Worm (Caenorhabditis elegans): ENCODE measurements around the gene clec-70.

The clec-70 gene

DNA sequence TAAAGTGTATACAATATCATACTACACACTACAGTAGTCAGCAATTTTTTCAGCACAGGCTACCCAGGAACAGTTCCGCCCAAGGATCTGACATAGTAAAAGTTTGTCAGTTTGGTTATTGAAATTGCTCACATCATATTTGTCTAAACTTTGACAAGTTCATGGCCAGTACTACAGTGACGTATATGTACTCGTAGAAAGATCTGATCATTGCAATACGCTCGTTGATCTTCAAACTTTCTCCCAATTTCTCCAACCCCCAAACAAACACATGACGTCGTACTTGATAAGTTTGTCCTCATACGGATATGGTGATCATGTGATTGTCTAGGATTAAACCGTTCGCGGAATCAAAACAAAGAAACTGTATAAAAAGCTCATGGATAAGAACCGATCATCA lies 37.7 kb upstream of the clec-70 start, which contains the start of gene dct-8:
Gene dct-8, plus strand, starts transcription at position 301 of the 400 bp plus-strand sequence.
- no peak for TF ChIP-seq nhr-2 (tag; optimal IDR thresholded peaks at IDR 0.05)
- TF ChIP-seq unc-62 (GFP tag; optimal IDR thresholded peaks at IDR 0.05) = no peak
- no peak for TF ChIP-seq blmp-1 (tag; optimal IDR thresholded peaks at IDR 0.05)
- no peak for TF ChIP-seq ceh-43 (GFP tag; optimal IDR thresholded peaks at IDR 0.05)
- TF ChIP-seq sem-2 (GFP tag; optimal IDR thresholded peaks at IDR 0.05) = no peak
- TF ChIP-seq ham-2 (GFP tag; optimal IDR thresholded peaks at IDR 0.05) = no peak
- no peak for TF ChIP-seq lin-13 (tag; optimal IDR thresholded peaks at IDR 0.05)
- no peak for TF ChIP-seq elt-1 (tag; optimal IDR thresholded peaks at IDR 0.05; ENCODE audit: borderline replicate concordance, insufficient read depth)
- no peak for TF ChIP-seq nhr-28 (tag; optimal IDR thresholded peaks at IDR 0.05)
- TF ChIP-seq nhr-12 (tag; optimal IDR thresholded peaks at IDR 0.05) = no peak
- TF ChIP-seq nhr-76 (tag; optimal IDR thresholded peaks at IDR 0.05) = no peak
- TF ChIP-seq flh-1 (GFP tag; optimal IDR thresholded peaks at IDR 0.05) = no peak
- no peak for TF ChIP-seq unc-39 (tag; optimal IDR thresholded peaks at IDR 0.05)
- no peak for TF ChIP-seq cnd-1 (tag; optimal IDR thresholded peaks at IDR 0.05)
- no peak for TF ChIP-seq ztf-11 (tag; optimal IDR thresholded peaks at IDR 0.05)

DNA sequence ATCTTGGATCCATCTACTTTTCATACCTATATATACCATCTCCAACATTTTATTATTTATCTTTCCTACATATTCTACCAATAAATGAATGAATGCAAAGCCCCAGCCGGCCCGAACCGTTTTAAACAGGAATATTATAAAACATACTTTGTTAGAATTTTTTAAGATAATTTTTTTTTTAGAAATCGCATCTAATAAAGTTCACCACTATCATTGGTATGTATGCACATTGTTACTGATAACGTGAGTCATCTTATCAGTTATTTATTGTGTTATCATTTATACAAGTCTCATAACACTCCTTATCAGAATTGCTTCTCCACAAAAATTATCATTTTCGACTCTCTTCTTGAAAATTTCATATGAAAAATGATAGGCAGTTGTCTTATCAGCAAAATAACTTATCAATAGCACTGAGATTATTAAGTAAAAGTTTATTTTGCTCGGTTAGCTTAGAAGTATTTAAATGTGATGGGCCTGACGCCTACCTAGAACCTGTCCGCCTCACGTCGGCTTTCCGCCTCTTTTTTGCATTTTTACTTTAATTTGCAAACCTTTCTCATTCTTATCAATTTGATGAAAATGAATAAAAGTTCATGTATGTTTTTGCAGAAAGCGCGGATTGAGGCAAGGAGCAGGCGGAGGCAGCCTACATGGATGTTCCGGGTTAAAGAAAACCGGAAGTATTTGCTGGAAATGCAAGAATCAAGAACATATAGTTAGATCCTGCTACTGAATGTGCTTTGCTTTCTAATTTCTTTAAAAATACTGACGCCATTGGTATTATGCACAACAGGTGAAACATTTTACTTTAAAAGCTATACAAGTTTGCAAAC lies 32.6 kb upstream of the clec-70 start, which contains the start of gene srz-62:
Gene srz-62, plus strand, starts transcription at position 786 of the 836 bp plus-strand sequence.
- TF ChIP-seq nhr-237 (tag; optimal IDR thresholded peaks at IDR 0.05) (no peak), tbx-8 (GFP tag; optimal IDR thresholded peaks at IDR 0.05) (no peak), unc-62 (GFP tag; optimal IDR thresholded peaks at IDR 0.05) (no peak), mep-1 (tag; optimal IDR thresholded peaks at IDR 0.05) (no peak), flh-1 (GFP tag; optimal IDR thresholded peaks at IDR 0.05) (no peak), sem-2 (GFP tag; optimal IDR thresholded peaks at IDR 0.05) (no peak), mab-5 (tag; optimal IDR thresholded peaks at IDR 0.05) (no peak), zip-8 (tag; optimal IDR thresholded peaks at IDR 0.05) (no peak), lin-32 (GFP tag; optimal IDR thresholded peaks at IDR 0.05) (no peak), nhr-12 (tag; optimal IDR thresholded peaks at IDR 0.05) (no peak)

DNA sequence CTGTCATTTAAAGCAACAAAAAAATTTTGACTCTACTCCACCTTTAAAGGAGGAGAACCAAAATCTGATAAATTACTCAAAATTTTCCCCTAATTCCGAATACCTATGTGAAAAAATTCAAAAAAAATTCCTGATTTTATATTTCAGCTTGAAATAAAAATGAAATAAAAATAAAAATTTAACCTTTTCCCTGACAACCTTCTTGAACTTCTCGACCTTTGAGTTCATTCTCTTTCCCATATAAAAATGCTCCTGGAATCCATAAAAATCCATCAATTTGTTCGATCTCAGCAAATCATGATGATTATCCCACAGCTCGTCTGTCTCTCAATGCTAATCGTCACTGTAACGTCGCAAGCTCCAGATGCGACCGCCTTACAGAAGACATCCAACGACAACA lies 29.6 kb upstream of the clec-70 start, which contains the start of gene F56D6.6:
Gene F56D6.6, plus strand, starts transcription at position 301 of the 400 bp plus-strand sequence.
- TF ChIP-seq lin-13 (tag; optimal IDR thresholded peaks at IDR 0.05) (no peak), zip-8 (tag; optimal IDR thresholded peaks at IDR 0.05) (no peak)

DNA sequence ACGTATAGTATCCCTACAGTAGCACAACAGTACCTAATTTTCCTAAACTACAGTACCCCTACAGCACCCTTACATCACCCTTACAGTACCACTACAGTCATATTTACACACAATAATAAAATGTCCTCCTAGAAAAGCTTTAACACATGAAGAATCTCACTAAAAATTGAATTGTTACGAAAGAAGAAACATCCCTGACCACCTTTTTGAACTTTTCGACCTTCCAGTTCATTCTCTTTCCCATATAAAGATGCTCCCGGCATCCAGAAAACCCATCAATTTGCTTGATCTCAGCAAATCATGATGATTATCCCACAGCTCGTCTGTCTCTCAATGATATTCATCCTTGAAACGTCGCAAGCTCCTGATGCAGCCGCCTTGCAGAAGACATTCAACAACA lies 27.9 kb upstream of the clec-70 start, which contains the start of gene F56D6.21:
Gene F56D6.21, plus strand, starts transcription at position 301 of the 400 bp plus-strand sequence.
- TF ChIP-seq bed-3 (GFP tag; optimal IDR thresholded peaks at IDR 0.05) (no peak), elt-3 (tag; optimal IDR thresholded peaks at IDR 0.05) (no peak), lin-13 (tag; optimal IDR thresholded peaks at IDR 0.05) (no peak), snpc-4 (tag; optimal IDR thresholded peaks at IDR 0.05) (no peak), lin-32 (GFP tag; optimal IDR thresholded peaks at IDR 0.05) (no peak), cnd-1 (tag; optimal IDR thresholded peaks at IDR 0.05) (no peak), blmp-1 (tag; optimal IDR thresholded peaks at IDR 0.05) (no peak), lsy-2 (tag; optimal IDR thresholded peaks at IDR 0.05) (no peak), M03D4.4 (tag; optimal IDR thresholded peaks at IDR 0.05) (no peak), elt-1 (tag; optimal IDR thresholded peaks at IDR 0.05; ENCODE audit: borderline replicate concordance, insufficient read depth) (no peak)

DNA sequence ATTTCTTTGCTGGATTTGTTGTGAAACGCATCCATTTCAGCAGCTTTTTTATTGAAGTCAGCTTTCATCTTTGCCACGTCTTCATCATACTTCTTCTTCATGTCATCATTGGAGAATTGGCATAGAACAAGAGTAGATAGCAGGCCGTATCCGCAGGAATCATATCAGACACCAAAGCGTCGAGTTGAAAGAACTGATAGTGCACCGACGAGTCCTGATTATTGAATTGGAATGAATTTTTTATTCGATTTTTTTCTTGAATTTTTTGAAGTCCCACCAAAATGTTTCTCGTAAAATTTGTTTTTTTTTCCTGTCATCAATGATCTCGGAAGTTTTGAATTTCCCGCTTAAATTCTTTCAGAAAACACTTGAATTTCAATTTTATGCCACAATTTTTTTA lies 26.1 kb upstream of the clec-70 start, which contains the start of gene F56D6.11:
Gene F56D6.11, minus strand, starts transcription at position 101 of the 400 bp plus-strand sequence.
- TF ChIP-seq nhr-237 (tag; optimal IDR thresholded peaks at IDR 0.05) = no peak
- no peak for TF ChIP-seq ztf-11 (tag; optimal IDR thresholded peaks at IDR 0.05)
- no peak for TF ChIP-seq sem-2 (GFP tag; optimal IDR thresholded peaks at IDR 0.05)
- TF ChIP-seq nhr-28 (tag; optimal IDR thresholded peaks at IDR 0.05) = no peak
- TF ChIP-seq mls-2 (tag; optimal IDR thresholded peaks at IDR 0.05) = no peak
- TF ChIP-seq blmp-1 (tag; optimal IDR thresholded peaks at IDR 0.05) = no peak

DNA sequence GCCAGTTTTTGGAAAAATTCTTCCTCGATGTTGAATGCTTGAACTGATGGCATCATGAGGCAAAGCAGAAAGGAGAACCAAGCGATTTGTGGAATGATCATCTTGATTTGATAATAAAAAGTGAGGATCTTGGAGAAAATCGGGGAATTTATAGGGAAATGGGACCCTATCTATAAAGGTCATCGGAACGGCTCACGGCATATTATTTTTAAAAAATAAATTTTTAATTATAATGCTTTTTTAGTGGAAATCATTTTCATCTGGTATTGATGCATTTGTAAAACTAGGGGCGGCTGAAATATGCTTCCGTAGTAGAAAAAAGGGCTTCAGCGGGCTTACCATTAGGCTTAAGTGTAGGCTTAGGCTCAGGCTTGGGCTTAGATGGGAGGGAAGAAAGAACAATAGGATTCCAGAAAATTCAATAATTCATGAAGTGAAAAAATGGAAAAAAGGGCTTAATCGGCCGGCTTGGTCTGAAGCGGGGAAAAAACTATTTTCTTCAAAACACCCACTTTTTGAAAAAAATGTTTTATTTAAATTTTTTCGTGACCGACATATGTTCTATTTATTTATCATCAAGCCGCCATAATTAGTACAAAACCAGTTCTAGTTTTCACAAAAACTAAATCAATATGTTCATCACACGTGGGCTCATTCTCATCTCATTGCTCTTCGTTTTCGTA lies 24.9 kb upstream of the clec-70 start, which contains the start of the genes F56D6.22 and F56D6.12:
Gene F56D6.22, minus strand, starts transcription at position 101 of the 683 bp plus-strand sequence.
Gene F56D6.12, plus strand, starts transcription at position 633 of the 683 bp plus-strand sequence.
- TF ChIP-seq ceh-39 (tag; optimal IDR thresholded peaks at IDR 0.05) (no peak), ces-1 (GFP tag; optimal IDR thresholded peaks at IDR 0.05) (no peak), sem-2 (GFP tag; optimal IDR thresholded peaks at IDR 0.05) (no peak), tbx-8 (GFP tag; optimal IDR thresholded peaks at IDR 0.05) (no peak), nhr-2 (tag; optimal IDR thresholded peaks at IDR 0.05) (no peak), lin-13 (tag; optimal IDR thresholded peaks at IDR 0.05) (no peak), nhr-76 (tag; optimal IDR thresholded peaks at IDR 0.05) (no peak), lsy-2 (tag; optimal IDR thresholded peaks at IDR 0.05) (no peak), ceh-83 (GFP tag; optimal IDR thresholded peaks at IDR 0.05) (no peak), unc-120 (tag; optimal IDR thresholded peaks at IDR 0.05; ENCODE audit: poor library complexity, severe bottlenecking) (no peak), unc-39 (tag; optimal IDR thresholded peaks at IDR 0.05) (no peak), snpc-4 (tag; optimal IDR thresholded peaks at IDR 0.05) (no peak), ztf-11 (tag; optimal IDR thresholded peaks at IDR 0.05) (no peak), hlh-1 (tag; optimal IDR thresholded peaks at IDR 0.05) (no peak), mab-5 (tag; optimal IDR thresholded peaks at IDR 0.05) (no peak), ham-2 (GFP tag; optimal IDR thresholded peaks at IDR 0.05) (no peak), ceh-43 (GFP tag; optimal IDR thresholded peaks at IDR 0.05) (no peak), bed-3 (GFP tag; optimal IDR thresholded peaks at IDR 0.05) (no peak), nhr-237 (tag; optimal IDR thresholded peaks at IDR 0.05) (no peak)

All from whole organism, mixed stage, embryonic.